Fruit fly (Drosophila melanogaster) whole organism, embryonic: ENCODE data around the gene CG2652.

ENCODE experiments used
- BtbVII ChIP-seq: fragments of 200-800 bp; sonication (Bioruptor generic); optimal IDR thresholded peaks from 3 replicates; lab custom pipeline; 2017; ENCODE audit warnings: missing biosample characterization, mild to moderate bottlenecking, missing genetic modification characterization
- Bteb2 ChIP-seq: fragments of 200-800 bp; sonication (Bioruptor generic); optimal IDR thresholded peaks from 2 replicates; lab custom pipeline; 2016; ENCODE audit warnings: missing biosample characterization, missing genetic modification characterization
- C15 ChIP-seq: fragments of 200-800 bp; sonication (Bioruptor generic); IDR thresholded peaks from 3 replicates; pipeline ENCODE4 v1.3.6; 2022; ENCODE audit warnings: missing biosample characterization, missing genetic modification characterization
- CG11560 ChIP-seq: fragments of 200-800 bp; sonication (Bioruptor generic); IDR thresholded peaks from 3 replicates; pipeline ENCODE4 v1.3.6; 2022; ENCODE audit warnings: missing biosample characterization, missing genetic modification characterization
- CG12071 ChIP-seq: fragments of 200-800 bp; sonication (Bioruptor generic); optimal IDR thresholded peaks from 3 replicates; lab custom pipeline; 2018; ENCODE audit warnings: missing biosample characterization, mild to moderate bottlenecking, missing genetic modification characterization
- CG15269 ChIP-seq: fragments of 200-800 bp; sonication (Bioruptor generic); optimal IDR thresholded peaks from 2 replicates; lab custom pipeline; 2018; ENCODE audit warnings: missing biosample characterization, mild to moderate bottlenecking, missing genetic modification characterization, moderate library complexity
- CG1602 ChIP-seq: fragments of 200-800 bp; sonication (Bioruptor generic); optimal IDR thresholded peaks from 3 replicates; lab custom pipeline; 2016; ENCODE audit warnings: missing biosample characterization, missing genetic modification characterization
- CG16813 ChIP-seq: fragments of 200-800 bp; sonication (Bioruptor generic); IDR thresholded peaks from 3 replicates; pipeline ENCODE4 v1.3.6; 2022; ENCODE audit warnings: missing biosample characterization, missing genetic modification characterization; ENCODE audit not compliant: partially characterized antibody
- CG16863 ChIP-seq: fragments of 200-800 bp; sonication (Bioruptor generic); optimal IDR thresholded peaks from 3 replicates; lab custom pipeline; 2016; ENCODE audit warnings: missing biosample characterization, missing genetic modification characterization
- CG1832 ChIP-seq: fragments of 200-800 bp; sonication (Bioruptor generic); optimal IDR thresholded peaks from 2 replicates; lab custom pipeline; 2017; ENCODE audit warnings: missing biosample characterization, mild to moderate bottlenecking, missing genetic modification characterization, inconsistent platforms
- CG3065 ChIP-seq: fragments of 200-800 bp; sonication (Bioruptor generic); optimal IDR thresholded peaks from 2 replicates; lab custom pipeline; 2016; ENCODE audit warnings: missing biosample characterization, missing genetic modification characterization
- CG43689 ChIP-seq: fragments of 200-800 bp; sonication (Bioruptor generic); IDR thresholded peaks from 2 replicates; pipeline ENCODE4 v1.3.6; 2022; ENCODE audit warnings: missing biosample characterization, missing genetic modification characterization
- CG4424 ChIP-seq: fragments of 200-800 bp; sonication (Bioruptor generic); optimal IDR thresholded peaks from 3 replicates; lab custom pipeline; 2016; ENCODE audit warnings: missing biosample characterization, missing genetic modification characterization
- CG4854 ChIP-seq: fragments of 200-800 bp; sonication (Bioruptor generic); optimal IDR thresholded peaks from 2 replicates; lab custom pipeline; 2016; ENCODE audit warnings: missing biosample characterization, missing genetic modification characterization, inconsistent platforms
- CG8359 ChIP-seq: fragments of 200-800 bp; sonication (Bioruptor generic); optimal IDR thresholded peaks from 2 replicates; lab custom pipeline; 2017; ENCODE audit warnings: missing biosample characterization, mild to moderate bottlenecking, missing genetic modification characterization, borderline replicate concordance
- Camta ChIP-seq: fragments of 200-800 bp; sonication (Bioruptor generic); optimal IDR thresholded peaks from 2 replicates; lab custom pipeline; 2016; ENCODE audit warnings: missing biosample characterization, missing genetic modification characterization
- Deaf1 ChIP-seq: fragments of 200-800 bp; optimal IDR thresholded peaks from 3 replicates; lab custom pipeline; 2019; ENCODE audit warnings: missing biosample characterization, mild to moderate bottlenecking, missing genetic modification characterization, moderate library complexity
- Dek ChIP-seq: fragments of 200-800 bp; sonication (Bioruptor generic); optimal IDR thresholded peaks from 3 replicates; lab custom pipeline; 2019; ENCODE audit warnings: missing biosample characterization, mild to moderate bottlenecking, missing genetic modification characterization, moderate library complexity
- Dfd ChIP-seq, 2 experiments: fragments of >200 bp; optimal IDR thresholded peaks; 2 replicates each; lab custom pipeline; 2017; ENCODE audit warnings: missing biosample characterization in 2 of 2, missing genetic modification characterization in 2 of 2
- E2f1 ChIP-seq: fragments of 200-800 bp; sonication (Bioruptor generic); IDR thresholded peaks from 2 replicates; pipeline ENCODE4 v1.3.6; 2022; ENCODE audit warnings: missing biosample characterization, missing genetic modification characterization
- Mes4 ChIP-seq: fragments of 200-800 bp; sonication (Bioruptor generic); optimal IDR thresholded peaks from 2 replicates; lab custom pipeline; 2016; ENCODE audit warnings: missing biosample characterization, missing genetic modification characterization
- Myb ChIP-seq: fragments of 200-800 bp; sonication (Bioruptor generic); optimal IDR thresholded peaks from 2 replicates; lab custom pipeline; 2016; ENCODE audit warnings: missing biosample characterization, missing genetic modification characterization
- Nf-YA ChIP-seq: fragments of 200-800 bp; sonication (Bioruptor generic); IDR thresholded peaks from 2 replicates; pipeline ENCODE4 v1.3.6; 2022; ENCODE audit warnings: missing biosample characterization, missing genetic modification characterization
- Poxn ChIP-seq: fragments of 200-800 bp; sonication (Bioruptor generic); IDR thresholded peaks from 2 replicates; pipeline ENCODE4 v1.3.6; 2022; ENCODE audit warnings: missing biosample characterization, missing genetic modification characterization
- Spps ChIP-seq: fragments of 200-800 bp; sonication (Bioruptor generic); optimal IDR thresholded peaks from 2 replicates; lab custom pipeline; 2018; ENCODE audit warnings: missing biosample characterization, mild to moderate bottlenecking, missing genetic modification characterization
- Sry-β ChIP-seq: fragments of 200-800 bp; sonication (Bioruptor generic); optimal IDR thresholded peaks from 2 replicates; lab custom pipeline; 2018; ENCODE audit warnings: missing biosample characterization, mild to moderate bottlenecking, missing genetic modification characterization, moderate library complexity
- crc ChIP-seq: fragments of 200-800 bp; sonication (Bioruptor generic); optimal IDR thresholded peaks from 2 replicates; lab custom pipeline; 2016; ENCODE audit warnings: missing biosample characterization, missing genetic modification characterization
- dysf ChIP-seq: fragments of 200-800 bp; sonication (Bioruptor generic); IDR thresholded peaks from 3 replicates; pipeline ENCODE4 v1.3.6; 2022; ENCODE audit warnings: missing biosample characterization, missing genetic modification characterization
- exex ChIP-seq: fragments of 200-800 bp; sonication (Bioruptor generic); optimal IDR thresholded peaks from 4 replicates; lab custom pipeline; 2018; ENCODE audit warnings: missing biosample characterization, mild to moderate bottlenecking, missing genetic modification characterization, moderate library complexity
- fd102C ChIP-seq: fragments of 200-800 bp; sonication (Bioruptor generic); optimal IDR thresholded peaks from 2 replicates; lab custom pipeline; 2018; ENCODE audit warnings: missing biosample characterization, mild to moderate bottlenecking, missing genetic modification characterization, moderate library complexity
- grau ChIP-seq: fragments of 200-800 bp; optimal IDR thresholded peaks from 3 replicates; lab custom pipeline; 2019; ENCODE audit warnings: missing biosample characterization, mild to moderate bottlenecking, missing genetic modification characterization, moderate library complexity
- gsb ChIP-seq: fragments of 200-800 bp; sonication (Bioruptor generic); IDR thresholded peaks from 2 replicates; pipeline ENCODE4 v1.3.6; 2022; ENCODE audit warnings: missing biosample characterization, missing genetic modification characterization
- kah ChIP-seq: fragments of 200-800 bp; sonication (Bioruptor generic); optimal IDR thresholded peaks from 2 replicates; lab custom pipeline; 2018; ENCODE audit warnings: missing biosample characterization, mild to moderate bottlenecking, missing genetic modification characterization
- kni ChIP-seq: fragments of 200-800 bp; sonication (Bioruptor generic); optimal IDR thresholded peaks from 3 replicates; lab custom pipeline; 2017; ENCODE audit warnings: mild to moderate bottlenecking, missing biosample characterization, missing genetic modification reagents, missing genetic modification characterization
- nerfin-1 ChIP-seq: fragments of 200-800 bp; sonication (Bioruptor generic); optimal IDR thresholded peaks from 3 replicates; lab custom pipeline; 2019; ENCODE audit warnings: missing biosample characterization, mild to moderate bottlenecking, missing genetic modification characterization, moderate library complexity
- nmo ChIP-seq: fragments of 200-800 bp; sonication (Bioruptor generic); optimal IDR thresholded peaks from 2 replicates; lab custom pipeline; 2018; ENCODE audit warnings: missing biosample characterization, mild to moderate bottlenecking, missing genetic modification characterization, moderate library complexity
- odd ChIP-seq: fragments of 200-800 bp; sonication (Bioruptor generic); optimal IDR thresholded peaks from 2 replicates; lab custom pipeline; 2017; ENCODE audit warnings: missing biosample characterization, mild to moderate bottlenecking, missing genetic modification characterization
- pfk ChIP-seq: fragments of 200-800 bp; sonication (Bioruptor generic); optimal IDR thresholded peaks from 2 replicates; lab custom pipeline; 2018; ENCODE audit warnings: missing biosample characterization, mild to moderate bottlenecking, missing genetic modification characterization, moderate library complexity
- pros ChIP-seq: fragments of 200-800 bp; sonication (Bioruptor generic); optimal IDR thresholded peaks from 3 replicates; lab custom pipeline; 2019; ENCODE audit warnings: missing biosample characterization, mild to moderate bottlenecking, missing genetic modification characterization, moderate library complexity
- sc ChIP-seq, 3 experiments: fragments of >200 bp in 2 of 3; fragments of 200-800 bp in 1 of 3; sonication (Bioruptor generic) in 1 of 3; optimal IDR thresholded peaks; 2 replicates in 2 of 3; 3 replicates in 1 of 3; lab custom pipeline; 2017; ENCODE audit warnings: mild to moderate bottlenecking in 1 of 3, missing biosample characterization in 1 of 3, missing genetic modification characterization in 1 of 3, missing genetic modification reagents in 1 of 3
- scrt ChIP-seq: fragments of 200-800 bp; sonication (Bioruptor generic); optimal IDR thresholded peaks from 2 replicates; lab custom pipeline; 2018; ENCODE audit warnings: missing biosample characterization, mild to moderate bottlenecking, missing genetic modification characterization, moderate library complexity
- shn ChIP-seq: fragments of 200-800 bp; sonication (Bioruptor generic); optimal IDR thresholded peaks from 3 replicates; lab custom pipeline; 2016; ENCODE audit warnings: missing biosample characterization, missing genetic modification characterization
- sob ChIP-seq: fragments of 200-800 bp; sonication (Bioruptor generic); IDR thresholded peaks from 2 replicates; pipeline ENCODE4 v1.3.6; 2022; ENCODE audit warnings: missing biosample characterization, missing genetic modification characterization
- tio ChIP-seq: fragments of 200-800 bp; sonication (Bioruptor generic); optimal IDR thresholded peaks from 2 replicates; lab custom pipeline; 2017; ENCODE audit warnings: missing biosample characterization, missing genetic modification characterization, inconsistent platforms
- tna ChIP-seq: fragments of 200-800 bp; sonication (Bioruptor generic); IDR thresholded peaks from 2 replicates; pipeline ENCODE4 v1.3.6; 2022; ENCODE audit warnings: missing biosample characterization, missing genetic modification characterization; ENCODE audit not compliant: partially characterized antibody
- trh ChIP-seq: fragments of 200-800 bp; sonication (Bioruptor generic); optimal IDR thresholded peaks from 2 replicates; lab custom pipeline; 2016; ENCODE audit warnings: missing biosample characterization, missing genetic modification characterization
- unc-4 ChIP-seq: fragments of 200-800 bp; sonication (Bioruptor generic); IDR thresholded peaks from 2 replicates; pipeline ENCODE4 v1.3.6; 2022; ENCODE audit warnings: missing biosample characterization, missing genetic modification characterization; ENCODE audit not compliant: partially characterized antibody
- zen ChIP-seq: fragments of 200-800 bp; sonication (Bioruptor generic); optimal IDR thresholded peaks from 3 replicates; lab custom pipeline; 2018; ENCODE audit warnings: missing biosample characterization, mild to moderate bottlenecking, missing genetic modification characterization, moderate library complexity

CG2652 gene

dm6 chrX:2646022-2646761 lies 36.5 kb downstream of the CG2652 start (continued):
- TF ChIP-seq CG16813 (GFP tag; lab: Robert Waterston, UW): peak; percentile 29; the same call in 1 of the 3 replicates
- TF ChIP-seq Deaf1 (tag; lab: Kevin White, UChicago): peak; percentile 83
- TF ChIP-seq CG4424 (GFP tag; lab: Kevin White, UChicago): peak; percentile 95
- TF ChIP-seq pfk: peak; percentile 98
- TF ChIP-seq Nf-YA (GFP tag; lab: Robert Waterston, UW): peak; percentile 85
- TF ChIP-seq trh (GFP tag; lab: Kevin White, UChicago): peak; percentile 87
- peak; percentile 65 for TF ChIP-seq pros
- peak; percentile 93 for TF ChIP-seq Camta
- TF ChIP-seq CG12071 (GFP tag; lab: Kevin White, UChicago): peak; percentile 97
- TF ChIP-seq CG4854: peak; percentile 93
- TF ChIP-seq CG3065: peak; percentile 73
- TF ChIP-seq CG15269: peak; percentile 98
- TF ChIP-seq Sry-β: peak; percentile 61
- TF ChIP-seq CG43689 (GFP tag; lab: Robert Waterston, UW): peak; percentile 89
- TF ChIP-seq odd: peak; percentile 98
- peak; percentile 34; the same call in 1 of the 2 replicates for TF ChIP-seq tna (GFP tag; lab: Robert Waterston, UW)
- TF ChIP-seq sob (GFP tag; lab: Robert Waterston, UW): peak; percentile 97
- peak; percentile 97 for TF ChIP-seq kni (GFP tag; lab: Kevin White, UChicago)
- TF ChIP-seq CG1602: peak; percentile 95
- TF ChIP-seq E2f1 (GFP tag; lab: Robert Waterston, UW): peak; percentile 96
- peak; percentile 89 for TF ChIP-seq gsb
- peak; percentile 94 for TF ChIP-seq tio (GFP tag; lab: Kevin White, UChicago)
- peak; percentile 97 for TF ChIP-seq grau (tag; lab: Kevin White, UChicago)
- TF ChIP-seq Dek (tag; lab: Kevin White, UChicago): peak; percentile 96
- TF ChIP-seq crc: peak; percentile 94
- TF ChIP-seq Myb: peak; percentile 90
- TF ChIP-seq Poxn (GFP tag; lab: Robert Waterston, UW): peak; percentile 88
- TF ChIP-seq C15: peak; percentile 85; the same call in 1 of the 3 replicates
- peak; percentile 95 for TF ChIP-seq Mes4 (GFP tag; lab: Kevin White, UChicago)
- TF ChIP-seq unc-4 (GFP tag; lab: Robert Waterston, UW): no peak
- TF ChIP-seq CG11560: peak; percentile 85
- TF ChIP-seq BtbVII (GFP tag; lab: Kevin White, UChicago): peak; percentile 96
- no peak for TF ChIP-seq Dfd (GFP tag; optimal IDR thresholded peaks at IDR 0.05; lab: Kevin White, UChicago)
- peak; percentile 97 for TF ChIP-seq CG16863 (GFP tag; lab: Kevin White, UChicago)
- TF ChIP-seq Spps (tag; lab: Kevin White, UChicago): peak; percentile 86
- peak; percentile 61 for TF ChIP-seq CG1832 (GFP tag; lab: Kevin White, UChicago)
- TF ChIP-seq dysf (GFP tag; lab: Robert Waterston, UW): peak; percentile 97
- TF ChIP-seq zen (tag; lab: Kevin White, UChicago): peak; percentile 80
- peak; percentile 90 for TF ChIP-seq nerfin-1 (tag; lab: Kevin White, UChicago)
- peak; percentile 97 for TF ChIP-seq shn (GFP tag; lab: Kevin White, UChicago)
- peak; percentile 84 for TF ChIP-seq exex
- peak; percentile 89 for TF ChIP-seq CG8359 (GFP tag; lab: Kevin White, UChicago)
- peak; percentile 94 for TF ChIP-seq Bteb2 (GFP tag; lab: Kevin White, UChicago)
- TF ChIP-seq kah: peak; percentile 92
- no peak for TF ChIP-seq sc (optimal IDR thresholded peaks at IDR 0.05; lab: Kevin White, UChicago)
- TF ChIP-seq sc (GFP tag; optimal IDR thresholded peaks at IDR 0.05; lab: Kevin White, UChicago): peak; percentile 93
- peak; percentile 97 for TF ChIP-seq nmo
- peak; percentile 73 for TF ChIP-seq fd102C (GFP tag; lab: Kevin White, UChicago)
- TF ChIP-seq scrt (GFP tag; lab: Kevin White, UChicago): peak; percentile 94
